Fruit fly (Drosophila melanogaster): ENCODE results near the gene Ppt1.

Gene Ppt1

dm6 chrX:8660354-8660753 lies 29.7 kb downstream of the Ppt1 start:
- TF ChIP-seq Hr96 (GFP tag; optimal IDR thresholded peaks at IDR 0.05) (no peak), Mnt (GFP tag; optimal IDR thresholded peaks at IDR 0.05) (no peak), Clk (GFP tag; optimal IDR thresholded peaks at IDR 0.05) (no peak), tj (GFP tag; optimal IDR thresholded peaks at IDR 0.05) (no peak), CG5204 (GFP tag; optimal IDR thresholded peaks at IDR 0.05) (no peak), cnc (optimal IDR thresholded peaks at IDR 0.05) (no peak), CG12768 (GFP tag; optimal IDR thresholded peaks at IDR 0.05) (no peak), CG14711 (tag; optimal IDR thresholded peaks at IDR 0.05) (no peak), kay (GFP tag; ENCODE audit: borderline replicate concordance) (no peak), ovo (GFP tag; optimal IDR thresholded peaks at IDR 0.05) (no peak), bab1 (GFP tag; optimal IDR thresholded peaks at IDR 0.05) (no peak), CG1620 (GFP tag; optimal IDR thresholded peaks at IDR 0.05) (no peak), CG7101 (tag; optimal IDR thresholded peaks at IDR 0.05) (no peak), CG11617 (GFP tag; optimal IDR thresholded peaks at IDR 0.05) (no peak), CG7045 (GFP tag; optimal IDR thresholded peaks at IDR 0.05) (no peak), toe (GFP tag; optimal IDR thresholded peaks at IDR 0.05) (no peak), pad (GFP tag; optimal IDR thresholded peaks at IDR 0.05) (no peak), CG33017 (tag; optimal IDR thresholded peaks at IDR 0.05) (no peak), Crg-1 (GFP tag; optimal IDR thresholded peaks at IDR 0.05) (no peak), cic (GFP tag; optimal IDR thresholded peaks at IDR 0.05) (no peak)

dm6 chrX:8658047-8658446 lies 32.0 kb downstream of the Ppt1 start:
- TF ChIP-seq CG11617 (GFP tag; optimal IDR thresholded peaks at IDR 0.05): no peak
- no peak for TF ChIP-seq kay (GFP tag; ENCODE audit: borderline replicate concordance)
- TF ChIP-seq pad (GFP tag; optimal IDR thresholded peaks at IDR 0.05): no peak
- TF ChIP-seq CG12768 (GFP tag; optimal IDR thresholded peaks at IDR 0.05): no peak
- no peak for TF ChIP-seq CG7045 (GFP tag; optimal IDR thresholded peaks at IDR 0.05)
- TF ChIP-seq ovo (GFP tag; optimal IDR thresholded peaks at IDR 0.05): no peak
- TF ChIP-seq CG14711 (tag; optimal IDR thresholded peaks at IDR 0.05): no peak
- TF ChIP-seq cnc (optimal IDR thresholded peaks at IDR 0.05): no peak
- TF ChIP-seq Mnt (GFP tag; optimal IDR thresholded peaks at IDR 0.05): no peak
- no peak for TF ChIP-seq Clk (GFP tag; optimal IDR thresholded peaks at IDR 0.05)

- no peak for TF ChIP-seq CG14711 (tag; optimal IDR thresholded peaks at IDR 0.05)
- TF ChIP-seq CG11617 (GFP tag; optimal IDR thresholded peaks at IDR 0.05): no peak
- no peak for TF ChIP-seq Clk (GFP tag; optimal IDR thresholded peaks at IDR 0.05)
- TF ChIP-seq Mnt (GFP tag; optimal IDR thresholded peaks at IDR 0.05): no peak
- TF ChIP-seq CG5204 (GFP tag; optimal IDR thresholded peaks at IDR 0.05): no peak
- no peak for TF ChIP-seq toe (GFP tag; optimal IDR thresholded peaks at IDR 0.05)
- TF ChIP-seq CG33017 (tag; optimal IDR thresholded peaks at IDR 0.05): no peak
Measured at dm6 chrX:8656550-8657431, 33.2 kb downstream of the Ppt1 start.

- TF ChIP-seq Hr96 (GFP tag; optimal IDR thresholded peaks at IDR 0.05) (no peak), pad (GFP tag; optimal IDR thresholded peaks at IDR 0.05) (no peak), CG7045 (GFP tag; optimal IDR thresholded peaks at IDR 0.05) (no peak), toe (GFP tag; optimal IDR thresholded peaks at IDR 0.05) (no peak), Mnt (GFP tag; optimal IDR thresholded peaks at IDR 0.05) (no peak)
Measured at dm6 chrX:8655228-8655627, 34.8 kb downstream of the Ppt1 start.

dm6 chrX:8653955-8654589 lies 36.0 kb downstream of the Ppt1 start:
- TF ChIP-seq Hr96 (GFP tag; optimal IDR thresholded peaks at IDR 0.05): no peak
- no peak for TF ChIP-seq CG33017 (tag; optimal IDR thresholded peaks at IDR 0.05)
- no peak for TF ChIP-seq Crg-1 (GFP tag; optimal IDR thresholded peaks at IDR 0.05)
- no peak for TF ChIP-seq CG14711 (tag; optimal IDR thresholded peaks at IDR 0.05)
- TF ChIP-seq kay (GFP tag; ENCODE audit: borderline replicate concordance): no peak
- no peak for TF ChIP-seq pad (GFP tag; optimal IDR thresholded peaks at IDR 0.05)
- no peak for TF ChIP-seq CG7045 (GFP tag; optimal IDR thresholded peaks at IDR 0.05)
- TF ChIP-seq CG12768 (GFP tag; optimal IDR thresholded peaks at IDR 0.05): no peak
- no peak for TF ChIP-seq Clk (GFP tag; optimal IDR thresholded peaks at IDR 0.05)
- no peak for TF ChIP-seq toe (GFP tag; optimal IDR thresholded peaks at IDR 0.05)
- no peak for TF ChIP-seq cic (GFP tag; optimal IDR thresholded peaks at IDR 0.05)
- no peak for TF ChIP-seq Mnt (GFP tag; optimal IDR thresholded peaks at IDR 0.05)
- TF ChIP-seq ovo (GFP tag; optimal IDR thresholded peaks at IDR 0.05): no peak
- no peak for TF ChIP-seq bab1 (GFP tag; optimal IDR thresholded peaks at IDR 0.05)
- TF ChIP-seq tj (GFP tag; optimal IDR thresholded peaks at IDR 0.05): no peak
- TF ChIP-seq cnc (optimal IDR thresholded peaks at IDR 0.05): no peak
- no peak for TF ChIP-seq CG1620 (GFP tag; optimal IDR thresholded peaks at IDR 0.05)

- TF ChIP-seq CG1620 (GFP tag; optimal IDR thresholded peaks at IDR 0.05) (peak; percentile 20), CG7101 (tag; optimal IDR thresholded peaks at IDR 0.05) (no peak), tj (GFP tag; optimal IDR thresholded peaks at IDR 0.05) (peak; percentile 53), ovo (GFP tag; optimal IDR thresholded peaks at IDR 0.05) (peak; percentile 80), Hr96 (GFP tag; optimal IDR thresholded peaks at IDR 0.05) (peak; percentile 15), bab1 (GFP tag; optimal IDR thresholded peaks at IDR 0.05) (no peak), CG7045 (GFP tag; optimal IDR thresholded peaks at IDR 0.05) (no peak), cic (GFP tag; optimal IDR thresholded peaks at IDR 0.05) (no peak), pad (GFP tag; optimal IDR thresholded peaks at IDR 0.05) (peak; percentile 73)
Measured at dm6 chrX:8650631-8651133, 39.3 kb downstream of the Ppt1 start, which contains the start of gene oc. Gene oc (minus strand): TSS chrX:8650681.
